Fruit fly (Drosophila melanogaster) whole organism, wandering third instar larva: ENCODE data around the gene CG7509.

Source experiments
- Abd-B ChIP-seq: fragments of >200 bp; optimal IDR thresholded peaks from 2 replicates; lab custom pipeline; 2017; ENCODE audit warnings: missing biosample characterization, missing genetic modification characterization
- CG32264 ChIP-seq: fragments of 200-800 bp; sonication (Bioruptor generic); optimal IDR thresholded peaks from 2 replicates; lab custom pipeline; 2016; ENCODE audit warnings: missing biosample characterization, missing genetic modification characterization
- CG9705 ChIP-seq: fragments of 200-800 bp; sonication (Bioruptor generic); optimal IDR thresholded peaks from 2 replicates; lab custom pipeline; 2018; ENCODE audit warnings: missing biosample characterization, mild to moderate bottlenecking, missing genetic modification characterization
- CrebA ChIP-seq: fragments of 200-800 bp; sonication (Bioruptor generic); optimal IDR thresholded peaks from 2 replicates; lab custom pipeline; 2016; ENCODE audit warnings: missing biosample characterization, mild to moderate bottlenecking, missing genetic modification characterization, borderline replicate concordance
- Dfd ChIP-seq: fragments of >200 bp; optimal IDR thresholded peaks from 2 replicates; lab custom pipeline; 2017; ENCODE audit warnings: missing biosample characterization, missing genetic modification characterization
- Dif ChIP-seq: fragments of 200-275, 200-300 bp; sonication (Bioruptor generic); optimal IDR thresholded peaks from 2 replicates; lab custom pipeline; 2018; ENCODE audit warnings: missing biosample characterization, missing genetic modification characterization; ENCODE audit not compliant: partially characterized antibody
- GATAd ChIP-seq: sonication (Bioruptor generic); optimal IDR thresholded peaks from 2 replicates; lab custom pipeline; 2016; ENCODE audit warnings: missing biosample characterization, missing genetic modification characterization
- HLH106 ChIP-seq: fragments of 200-800 bp; optimal IDR thresholded peaks from 3 replicates; lab custom pipeline; 2019; ENCODE audit warnings: missing biosample characterization, mild to moderate bottlenecking, missing genetic modification characterization, moderate library complexity
- Hnf4 ChIP-seq: fragments of 200-800 bp; sonication (Bioruptor generic); optimal IDR thresholded peaks from 2 replicates; lab custom pipeline; 2016; ENCODE audit warnings: missing biosample characterization, mild to moderate bottlenecking, missing genetic modification characterization
- Hr78 ChIP-seq: fragments of >200 bp; optimal IDR thresholded peaks from 2 replicates; lab custom pipeline; 2017; ENCODE audit warnings: missing biosample characterization, missing genetic modification characterization
- Hr83 ChIP-seq: fragments of 200-300 bp; sonication (Bioruptor generic); optimal IDR thresholded peaks from 2 replicates; lab custom pipeline; 2016; ENCODE audit warnings: missing biosample characterization, mild to moderate bottlenecking, missing genetic modification characterization, moderate library complexity; ENCODE audit not compliant: poor library complexity, severe bottlenecking
- Jra ChIP-seq: sonication (Bioruptor generic); optimal IDR thresholded peaks from 2 replicates; lab custom pipeline; 2016; ENCODE audit warnings: missing biosample characterization, missing genetic modification characterization
- Mio ChIP-seq: sonication (Bioruptor generic); optimal IDR thresholded peaks from 2 replicates; lab custom pipeline; 2016; ENCODE audit warnings: missing biosample characterization, missing genetic modification characterization
- Myc ChIP-seq: fragments of >200 bp; optimal IDR thresholded peaks from 2 replicates; lab custom pipeline; 2017
- N ChIP-seq: fragments of >200 bp; optimal IDR thresholded peaks from 2 replicates; lab custom pipeline; 2018; ENCODE audit warnings: missing biosample characterization, missing external identifiers, missing genetic modification characterization
- OdsH ChIP-seq: fragments of 200-800 bp; sonication (Bioruptor generic); optimal IDR thresholded peaks from 2 replicates; lab custom pipeline; 2016; ENCODE audit warnings: missing biosample characterization, mild to moderate bottlenecking, missing genetic modification characterization
- Vsx2 ChIP-seq: fragments of 200-300, 225-300 bp; sonication (Bioruptor generic); optimal IDR thresholded peaks from 2 replicates; lab custom pipeline; 2018; ENCODE audit warnings: missing biosample characterization, missing genetic modification characterization; ENCODE audit not compliant: partially characterized antibody
- brk ChIP-seq: fragments of 200-800 bp; sonication (Bioruptor generic); optimal IDR thresholded peaks from 2 replicates; lab custom pipeline; 2016; ENCODE audit warnings: missing biosample characterization, mild to moderate bottlenecking, missing genetic modification characterization
- dmrt93B ChIP-seq: fragments of 200-800 bp; sonication (Bioruptor generic); optimal IDR thresholded peaks from 2 replicates; lab custom pipeline; 2018; ENCODE audit warnings: missing biosample characterization, mild to moderate bottlenecking, missing genetic modification characterization
- dsf ChIP-seq: sonication (Bioruptor generic); optimal IDR thresholded peaks from 2 replicates; lab custom pipeline; 2016; ENCODE audit warnings: missing biosample characterization, missing genetic modification characterization, borderline replicate concordance
- ey ChIP-seq: fragments of 200-800 bp; sonication (Bioruptor generic); optimal IDR thresholded peaks from 2 replicates; lab custom pipeline; 2016; ENCODE audit warnings: missing biosample characterization, missing genetic modification characterization
- foxo ChIP-seq, 2 experiments: fragments of 200-800 bp; sonication (Bioruptor generic); optimal IDR thresholded peaks; 2 replicates in 1 of 2; 3 replicates in 1 of 2; lab custom pipeline; 2016 to 2017; ENCODE audit warnings: missing biosample characterization in 2 of 2, missing genetic modification characterization in 2 of 2
- fru ChIP-seq: fragments of 200-800 bp; sonication (Bioruptor generic); optimal IDR thresholded peaks from 3 replicates; lab custom pipeline; 2016; ENCODE audit warnings: missing biosample characterization, mild to moderate bottlenecking, missing genetic modification characterization
- h ChIP-seq: fragments of 200-800 bp; sonication (Bioruptor generic); optimal IDR thresholded peaks from 3 replicates; lab custom pipeline; 2016; ENCODE audit warnings: missing biosample characterization, mild to moderate bottlenecking, missing genetic modification characterization
- jim ChIP-seq: fragments of 175-275, 200-325 bp; sonication (Bioruptor generic); optimal IDR thresholded peaks from 2 replicates; lab custom pipeline; 2016; ENCODE audit warnings: missing biosample characterization, mild to moderate bottlenecking, missing genetic modification characterization
- lola ChIP-seq: fragments of >200 bp; optimal IDR thresholded peaks from 2 replicates; lab custom pipeline; 2017; ENCODE audit warnings: missing biosample characterization, missing genetic modification characterization
- pan ChIP-seq: fragments of >200 bp; optimal IDR thresholded peaks from 2 replicates; lab custom pipeline; 2017
- psq ChIP-seq: fragments of 200-800 bp; sonication (Bioruptor generic); optimal IDR thresholded peaks from 3 replicates; lab custom pipeline; 2017; ENCODE audit warnings: missing biosample characterization, mild to moderate bottlenecking, missing genetic modification characterization, moderate library complexity
- sage ChIP-seq: fragments of 200-800 bp; sonication (Bioruptor generic); optimal IDR thresholded peaks from 2 replicates; lab custom pipeline; 2016; ENCODE audit warnings: missing biosample characterization, mild to moderate bottlenecking, missing genetic modification characterization
- sv ChIP-seq: fragments of 200-800 bp; sonication (Bioruptor generic); optimal IDR thresholded peaks from 3 replicates; lab custom pipeline; 2016; ENCODE audit warnings: missing biosample characterization, missing genetic modification characterization
- tai ChIP-seq: sonication (Bioruptor generic); optimal IDR thresholded peaks from 2 replicates; lab custom pipeline; 2016; ENCODE audit warnings: missing biosample characterization, missing genetic modification characterization
- usp ChIP-seq: fragments of >200 bp; optimal IDR thresholded peaks from 2 replicates; lab custom pipeline; 2017; ENCODE audit warnings: missing biosample characterization, missing genetic modification characterization

The CG7509 gene

dm6 chr3L:4805751-4806150, 677 bp upstream of the CG7509 start:
- TF ChIP-seq Myc (peak; percentile 75), Abd-B (no peak)
- TF ChIP-seq, all 38 proteins: peak for 1

- TF ChIP-seq brk (GFP tag; lab: Kevin White, UChicago), result no peak
- no peak for TF ChIP-seq sage (GFP tag; lab: Kevin White, UChicago)
- no peak for TF ChIP-seq sv (GFP tag; lab: Kevin White, UChicago)
- no peak for TF ChIP-seq CG32264 (GFP tag; lab: Kevin White, UChicago)
- no peak for TF ChIP-seq Hr78 (GFP tag; lab: Kevin White, UChicago)
- no peak for TF ChIP-seq fru (GFP tag; lab: Kevin White, UChicago)
- TF ChIP-seq Mio, result no peak
- TF ChIP-seq foxo (GFP tag; optimal IDR thresholded peaks at IDR 0.05; lab: Kevin White, UChicago), result no peak
- no peak for TF ChIP-seq OdsH (GFP tag; lab: Kevin White, UChicago)
- no peak for TF ChIP-seq Myc
- no peak for TF ChIP-seq HLH106 (tag; lab: Kevin White, UChicago)
- TF ChIP-seq ey (GFP tag; lab: Kevin White, UChicago), result no peak
- no peak for TF ChIP-seq usp (GFP tag; lab: Kevin White, UChicago)
These were observed 4.4 kb downstream of the CG7509 start for dm6 chr3L:4800641-4801040.

dm6 chr3L:4776432-4776831, 28.6 kb downstream of the CG7509 start:
- TF ChIP-seq tai (no peak), Hnf4 (GFP tag; lab: Kevin White, UChicago) (no peak), Mio (no peak)

- TF ChIP-seq dmrt93B (GFP tag; lab: Kevin White, UChicago), result no peak
- TF ChIP-seq dsf (GFP tag; lab: Kevin White, UChicago), result no peak
- no peak for TF ChIP-seq pan
- no peak for TF ChIP-seq Vsx2 (GFP tag; lab: Kevin White, UChicago)
- TF ChIP-seq N (GFP tag; lab: Kevin White, UChicago), result no peak
- TF ChIP-seq usp (GFP tag; lab: Kevin White, UChicago), result no peak
These were observed 47.5 kb downstream of the CG7509 start, which contains the start of gene CG13711 for dm6 chr3L:4757583-4757982. CG13711 (plus strand) TSS chr3L:4757883.

- TF ChIP-seq pan (no peak), psq (GFP tag; lab: Kevin White, UChicago) (no peak), OdsH (GFP tag; lab: Kevin White, UChicago) (no peak), Jra (GFP tag; lab: Kevin White, UChicago) (no peak), jim (GFP tag; lab: Kevin White, UChicago) (no peak), Dif (GFP tag; lab: Kevin White, UChicago) (no peak), Hr83 (GFP tag; lab: Kevin White, UChicago) (no peak), CrebA (no peak), CG9705 (GFP tag; lab: Kevin White, UChicago) (no peak), Dfd (GFP tag; lab: Kevin White, UChicago) (no peak), N (GFP tag; lab: Kevin White, UChicago) (no peak), usp (GFP tag; lab: Kevin White, UChicago) (no peak), h (GFP tag; lab: Kevin White, UChicago) (no peak), Abd-B (no peak), GATAd (no peak), Hr78 (GFP tag; lab: Kevin White, UChicago) (no peak), sage (GFP tag; lab: Kevin White, UChicago) (no peak), lola (GFP tag; lab: Kevin White, UChicago) (no peak), CG32264 (GFP tag; lab: Kevin White, UChicago) (no peak)
These were observed 51.4 kb downstream of the CG7509 start, which contains the start of gene CG12493 for dm6 chr3L:4753638-4754037. CG12493 (minus strand) TSS chr3L:4753738.
